Worm (Caenorhabditis elegans) whole organism, young adult: Measurements from ENCODE around the gene cpin-1.

Source experiments
- B0336.3 ChIP-seq: fragments of 200-800 bp; sonication (Bioruptor generic); IDR thresholded peaks from 2 replicates; pipeline ENCODE4 v1.3.6; 2022; ENCODE audit warnings: missing genetic modification characterization, missing compliant biosample characterization
- C06A6.2 ChIP-seq: fragments of 200-800 bp; sonication (Bioruptor generic); conservative IDR thresholded peaks from 2 replicates; pipeline ENCODE4 v1.3.6; 2022; ENCODE audit warnings: missing genetic modification characterization, missing compliant biosample characterization
- F10E7.11 ChIP-seq: sonication (generic microtip); optimal IDR thresholded peaks from 2 replicates; lab custom pipeline; 2017; ENCODE audit warnings: mild to moderate bottlenecking, missing genetic modification characterization, moderate library complexity, missing compliant biosample characterization
- F23B12.7 ChIP-seq: sonication (generic microtip); optimal IDR thresholded peaks from 2 replicates; lab custom pipeline; 2017; ENCODE audit warnings: missing genetic modification characterization, mild to moderate bottlenecking, missing compliant biosample characterization, antibody characterized with exemption, moderate library complexity; ENCODE audit not compliant: insufficient read depth
- F49E8.2 ChIP-seq: sonication (generic microtip); optimal IDR thresholded peaks from 3 replicates; lab custom pipeline; 2017; ENCODE audit warnings: missing genetic modification characterization, mild to moderate bottlenecking, missing compliant biosample characterization, antibody characterized with exemption, moderate library complexity; ENCODE audit not compliant: insufficient read depth
- F57A8.1 ChIP-seq: fragments of 200-800 bp; sonication (Bioruptor generic); optimal IDR thresholded peaks from 2 replicates; lab custom pipeline; 2018; ENCODE audit warnings: mild to moderate bottlenecking, missing genetic modification characterization, moderate library complexity, missing compliant biosample characterization
- F57C9.4 ChIP-seq: sonication (generic microtip); optimal IDR thresholded peaks from 2 replicates; lab custom pipeline; 2017; ENCODE audit warnings: mild to moderate bottlenecking, missing genetic modification characterization, missing compliant biosample characterization
- K11D2.4 ChIP-seq: fragments of 200-800 bp; sonication (Bioruptor generic); IDR thresholded peaks from 2 replicates; pipeline ENCODE4 v1.3.6; 2022; ENCODE audit warnings: missing genetic modification reagents, missing genetic modification characterization, missing compliant biosample characterization
- Y53G8AR.9 ChIP-seq: fragments of 200-800 bp; sonication (Bioruptor generic); conservative IDR thresholded peaks from 2 replicates; pipeline ENCODE4 v1.3.6; 2022; ENCODE audit warnings: missing genetic modification reagents, missing genetic modification characterization, missing compliant biosample characterization
- Y79H2A.3 ChIP-seq: fragments of 200-800 bp; sonication (Bioruptor generic); conservative IDR thresholded peaks from 2 replicates; pipeline ENCODE4 v1.3.6; 2022; ENCODE audit warnings: missing genetic modification reagents, missing genetic modification characterization, missing compliant biosample characterization
- Y95B8A.8 ChIP-seq: fragments of 200-800 bp; sonication (Bioruptor generic); IDR thresholded peaks from 2 replicates; pipeline ENCODE4 v1.3.6; 2022; ENCODE audit warnings: missing genetic modification reagents, missing genetic modification characterization, missing compliant biosample characterization
- ZK185.1 ChIP-seq: sonication (generic microtip); optimal IDR thresholded peaks from 2 replicates; lab custom pipeline; 2016; ENCODE audit warnings: mild to moderate bottlenecking, missing genetic modification characterization, missing compliant biosample characterization; ENCODE audit not compliant: poor library complexity, severe bottlenecking
- ama-1 ChIP-seq, 3 experiments: fragments of 150-350 bp in 1 of 3; sonication (generic microtip) in 2 of 3; optimal IDR thresholded peaks; 2 replicates each; lab custom pipeline; 2014 to 2018; ENCODE audit warnings: missing biosample characterization in 2 of 3, missing genetic modification characterization in 2 of 3, missing genetic modification reagents in 2 of 3
- attf-3 ChIP-seq: fragments of 200-800 bp; sonication (Bioruptor generic); conservative IDR thresholded peaks from 2 replicates; pipeline ENCODE4 v1.3.6; 2022; ENCODE audit warnings: missing genetic modification reagents, missing genetic modification characterization, missing compliant biosample characterization
- attf-6 ChIP-seq: fragments of 200-800 bp; sonication (Bioruptor generic); IDR thresholded peaks from 2 replicates; pipeline ENCODE4 v1.3.6; 2022; ENCODE audit warnings: missing genetic modification reagents, missing genetic modification characterization, missing compliant biosample characterization
- ceh-100 ChIP-seq: fragments of 200-800 bp; sonication (Bioruptor generic); IDR thresholded peaks from 2 replicates; pipeline ENCODE4 v1.3.6; 2022; ENCODE audit warnings: missing genetic modification reagents, missing genetic modification characterization, missing compliant biosample characterization
- ceh-27 ChIP-seq: fragments of 200-800 bp; sonication (Bioruptor generic); optimal IDR thresholded peaks from 2 replicates; lab custom pipeline; 2018; ENCODE audit warnings: mild to moderate bottlenecking, missing genetic modification characterization, moderate library complexity, missing compliant biosample characterization
- ceh-40 ChIP-seq: fragments of 200-800 bp; sonication (Bioruptor generic); IDR thresholded peaks from 2 replicates; pipeline ENCODE4 v1.3.6; 2022; ENCODE audit warnings: missing genetic modification characterization, missing compliant biosample characterization
- ceh-58 ChIP-seq: fragments of 200-800 bp; sonication (Bioruptor generic); IDR thresholded peaks from 2 replicates; pipeline ENCODE4 v1.3.6; 2022; ENCODE audit warnings: missing genetic modification characterization, missing compliant biosample characterization
- dox-1 ChIP-seq: fragments of 200-800 bp; sonication (Bioruptor generic); IDR thresholded peaks from 2 replicates; pipeline ENCODE4 v1.3.6; 2022; ENCODE audit warnings: missing genetic modification reagents, missing genetic modification characterization, missing compliant biosample characterization
- egl-44 ChIP-seq: fragments of 200-800 bp; sonication (Bioruptor generic); IDR thresholded peaks from 2 replicates; pipeline ENCODE4 v1.3.6; 2022; ENCODE audit warnings: missing genetic modification reagents, missing genetic modification characterization, missing compliant biosample characterization
- ekl-4 ChIP-seq: fragments of 200-800 bp; sonication (Bioruptor generic); IDR thresholded peaks from 2 replicates; pipeline ENCODE4 v1.3.6; 2022; ENCODE audit warnings: missing genetic modification reagents, missing genetic modification characterization, missing compliant biosample characterization
- ets-4 ChIP-seq: fragments of 200-800 bp; sonication (Bioruptor generic); optimal IDR thresholded peaks from 2 replicates; lab custom pipeline; 2018; ENCODE audit warnings: mild to moderate bottlenecking, missing genetic modification characterization, missing compliant biosample characterization
- fkh-3 ChIP-seq: sonication (generic microtip); optimal IDR thresholded peaks from 2 replicates; lab custom pipeline; 2016; ENCODE audit warnings: mild to moderate bottlenecking, missing genetic modification characterization, missing compliant biosample characterization
- hmg-1.2 ChIP-seq: fragments of 200-800 bp; sonication (Bioruptor generic); IDR thresholded peaks from 2 replicates; pipeline ENCODE4 v1.3.6; 2022; ENCODE audit warnings: missing genetic modification reagents, missing genetic modification characterization, missing compliant biosample characterization
- hrde-1 ChIP-seq: sonication (generic microtip); optimal IDR thresholded peaks from 2 replicates; lab custom pipeline; 2016; ENCODE audit warnings: missing genetic modification characterization, mild to moderate bottlenecking, missing compliant biosample characterization, moderate library complexity, missing genotype, missing genetic modification reagents, borderline replicate concordance
- lag-1 ChIP-seq: fragments of 200-800 bp; sonication (Bioruptor generic); IDR thresholded peaks from 2 replicates; pipeline ENCODE4 v1.3.6; 2022; ENCODE audit warnings: missing genetic modification reagents, missing genetic modification characterization, missing compliant biosample characterization
- lin-40 ChIP-seq: sonication (generic microtip); optimal IDR thresholded peaks from 2 replicates; lab custom pipeline; 2016; ENCODE audit warnings: missing genetic modification characterization, mild to moderate bottlenecking, missing compliant biosample characterization, missing genotype, missing genetic modification reagents
- lin-54 ChIP-seq: fragments of 200-800 bp; sonication (Bioruptor generic); optimal IDR thresholded peaks from 2 replicates; lab custom pipeline; 2018; ENCODE audit warnings: mild to moderate bottlenecking, missing genetic modification characterization, missing compliant biosample characterization
- madf-10 ChIP-seq: sonication (generic microtip); optimal IDR thresholded peaks from 2 replicates; lab custom pipeline; 2016; ENCODE audit warnings: mild to moderate bottlenecking, missing genetic modification characterization, missing compliant biosample characterization
- mcd-1 ChIP-seq: fragments of 200-800 bp; sonication (Bioruptor generic); IDR thresholded peaks from 2 replicates; pipeline ENCODE4 v1.3.6; 2022; ENCODE audit warnings: missing genetic modification reagents, missing genetic modification characterization, missing compliant biosample characterization
- mes-4 ChIP-seq: sonication (generic microtip); optimal IDR thresholded peaks from 2 replicates; lab custom pipeline; 2016; ENCODE audit warnings: missing genotype, missing genetic modification characterization, missing compliant biosample characterization
- mxl-1 ChIP-seq: sonication (generic microtip); optimal IDR thresholded peaks from 2 replicates; lab custom pipeline; 2016; ENCODE audit warnings: missing genetic modification characterization, missing compliant biosample characterization
- nfya-1 ChIP-seq: sonication (generic microtip); optimal IDR thresholded peaks from 2 replicates; lab custom pipeline; 2017; ENCODE audit warnings: antibody characterized with exemption, missing compliant biosample characterization, missing genetic modification characterization, borderline replicate concordance; ENCODE audit not compliant: insufficient read depth
- nfya-2 ChIP-seq: fragments of 200-800 bp; sonication (Bioruptor generic); IDR thresholded peaks from 2 replicates; pipeline ENCODE4 v1.3.6; 2022; ENCODE audit warnings: missing genetic modification reagents, missing genetic modification characterization, missing compliant biosample characterization
- nhr-179 ChIP-seq: sonication (generic microtip); optimal IDR thresholded peaks from 2 replicates; lab custom pipeline; 2016; ENCODE audit warnings: mild to moderate bottlenecking, missing genetic modification characterization, missing compliant biosample characterization
- pha-4 ChIP-seq: fragments of 150-350 bp; sonication (generic microtip); optimal IDR thresholded peaks from 2 replicates; lab custom pipeline; 2014; ENCODE audit warnings: missing biosample characterization, missing genetic modification reagents, missing genetic modification characterization
- snpc-1.3 ChIP-seq: sonication (generic microtip); optimal IDR thresholded peaks from 2 replicates; lab custom pipeline; 2017; ENCODE audit warnings: missing genetic modification characterization, mild to moderate bottlenecking, missing compliant biosample characterization, antibody characterized with exemption, moderate library complexity, missing genotype, missing genetic modification reagents; ENCODE audit not compliant: insufficient read depth
- somi-1 ChIP-seq: fragments of 200-800 bp; sonication (Bioruptor generic); optimal IDR thresholded peaks from 2 replicates; lab custom pipeline; 2018; ENCODE audit warnings: mild to moderate bottlenecking, missing genetic modification characterization, missing compliant biosample characterization
- unc-130 ChIP-seq: sonication (generic microtip); optimal IDR thresholded peaks from 2 replicates; lab custom pipeline; 2016; ENCODE audit warnings: missing genetic modification reagents, missing genetic modification characterization, missing compliant biosample characterization
- zim-3 ChIP-seq: sonication (generic microtip); optimal IDR thresholded peaks from 2 replicates; lab custom pipeline; 2017; ENCODE audit warnings: mild to moderate bottlenecking, missing genetic modification characterization, moderate library complexity, missing compliant biosample characterization
- ztf-18 ChIP-seq: sonication (generic microtip); optimal IDR thresholded peaks from 2 replicates; lab custom pipeline; 2016; ENCODE audit warnings: missing genotype, mild to moderate bottlenecking, missing genetic modification characterization, missing compliant biosample characterization
- ztf-22 ChIP-seq: fragments of 200-800 bp; sonication (Bioruptor generic); optimal IDR thresholded peaks from 2 replicates; lab custom pipeline; 2018; ENCODE audit warnings: mild to moderate bottlenecking, missing genetic modification characterization, moderate library complexity, missing compliant biosample characterization
- ztf-25 ChIP-seq: fragments of 200-800 bp; sonication (Bioruptor generic); IDR thresholded peaks from 2 replicates; pipeline ENCODE4 v1.3.6; 2022; ENCODE audit warnings: missing genetic modification reagents, missing genetic modification characterization, missing compliant biosample characterization
- ztf-28 ChIP-seq: fragments of 200-800 bp; sonication (Bioruptor generic); IDR thresholded peaks from 2 replicates; pipeline ENCODE4 v1.3.6; 2022; ENCODE audit warnings: missing genetic modification reagents, missing genetic modification characterization, missing compliant biosample characterization
- ztf-6 ChIP-seq: fragments of 200-800 bp; sonication (Bioruptor generic); IDR thresholded peaks from 2 replicates; pipeline ENCODE4 v1.3.6; 2022; ENCODE audit warnings: missing genetic modification reagents, missing genetic modification characterization, missing compliant biosample characterization

The cpin-1 gene

ce11 chrIV:9444417-9445026 is 6.0 kb upstream of the cpin-1 start (continued):
- TF ChIP-seq F57A8.1 (GFP tag; lab: Kevin White, UChicago) (peak; percentile 13), ztf-25 (GFP tag; lab: Robert Waterston, UW) (0 out of 2 replicates have a peak, but pooled peaks have one; percentile 10), ets-4 (no peak), ceh-58 (0 out of 2 replicates have a peak, but pooled peaks have one; percentile 14), ztf-22 (GFP tag; lab: Kevin White, UChicago) (no peak), ceh-100 (GFP tag; lab: Robert Waterston, UW) (peak; percentile 84), C06A6.2 (GFP tag; lab: Robert Waterston, UW) (peak; percentile 60; the same call in 1 of the 2 replicates), ceh-27 (GFP tag; lab: Kevin White, UChicago) (peak; percentile 94), ZK185.1 (tag; lab: Kevin White, UChicago) (peak; percentile 81), ztf-6 (GFP tag; lab: Robert Waterston, UW) (0 out of 2 replicates have a peak, but pooled peaks have one; percentile 20), ama-1 (optimal IDR thresholded peaks at IDR 0.05; lab: Kevin White, UChicago) (peak; percentile 98), ama-1 (GFP tag; optimal IDR thresholded peaks at IDR 0.05; lab: Kevin White, UChicago) (no peak), nfya-1 (tag; lab: Kevin White, UChicago) (no peak), Y53G8AR.9 (GFP tag; lab: Robert Waterston, UW) (peak; percentile 79), lin-40 (peak; percentile 93), ekl-4 (peak; percentile 91), lag-1 (GFP tag; lab: Robert Waterston, UW) (no peak), F49E8.2 (tag; lab: Kevin White, UChicago) (peak; percentile 90), ztf-18 (peak; percentile 69), hrde-1 (tag; lab: Kevin White, UChicago) (peak; percentile 31), F23B12.7 (tag; lab: Kevin White, UChicago) (peak; percentile 95), zim-3 (tag; lab: Kevin White, UChicago) (no peak), mxl-1 (tag; lab: Kevin White, UChicago) (no peak), egl-44 (GFP tag; lab: Robert Waterston, UW) (peak; percentile 81), Y79H2A.3 (GFP tag; lab: Robert Waterston, UW) (peak; percentile 37; the same call in 1 of the 2 replicates), pha-4 (tag; lab: Kevin White, UChicago) (no peak), ztf-28 (0 out of 2 replicates have a peak, but pooled peaks have one; percentile 66), fkh-3 (tag; lab: Kevin White, UChicago) (no peak), B0336.3 (peak; percentile 95), lin-54 (GFP tag; lab: Kevin White, UChicago) (peak; percentile 83), F57C9.4 (no peak), attf-3 (GFP tag; lab: Robert Waterston, UW) (peak; percentile 77), snpc-1.3 (tag; lab: Kevin White, UChicago) (peak; percentile 91), dox-1 (GFP tag; lab: Robert Waterston, UW) (peak; percentile 96), Y95B8A.8 (GFP tag; lab: Robert Waterston, UW) (peak; percentile 75; the same call in 1 of the 2 replicates), somi-1 (peak; percentile 61), attf-6 (GFP tag; lab: Robert Waterston, UW) (peak; percentile 91), mes-4 (tag; lab: Kevin White, UChicago) (no peak), madf-10 (tag; lab: Kevin White, UChicago) (peak; percentile 84), ceh-40 (0 out of 2 replicates have a peak, but pooled peaks have one; percentile 6), nfya-2 (GFP tag; lab: Robert Waterston, UW) (0 out of 2 replicates have a peak, but pooled peaks have one; percentile 66), unc-130 (peak; percentile 48), mcd-1 (GFP tag; lab: Robert Waterston, UW) (peak; percentile 90), nhr-179 (no peak), hmg-1.2 (peak; percentile 92), F10E7.11 (tag; lab: Kevin White, UChicago) (no peak), K11D2.4 (GFP tag; lab: Robert Waterston, UW) (peak; percentile 75)
